Worm (Caenorhabditis elegans): ENCODE measurements around the gene Y76B12C.9.

Y76B12C.9 gene

ce11 chrIV:1997762-1998161 is 39.1 kb downstream of the Y76B12C.9 start:
- no peak for TF ChIP-seq nhr-232 (tag; optimal IDR thresholded peaks at IDR 0.05)
- no peak for TF ChIP-seq ceh-9 (tag; optimal IDR thresholded peaks at IDR 0.05)
- no peak for TF ChIP-seq K02D7.2 (tag; optimal IDR thresholded peaks at IDR 0.05)
- no peak for TF ChIP-seq Y22D7AL.16 (tag; optimal IDR thresholded peaks at IDR 0.05)
- no peak for TF ChIP-seq ceh-30 (tag; optimal IDR thresholded peaks at IDR 0.05)
- TF ChIP-seq pros-1 (tag; optimal IDR thresholded peaks at IDR 0.05): no peak
- no peak for TF ChIP-seq syd-9 (tag; optimal IDR thresholded peaks at IDR 0.05)
- no peak for TF ChIP-seq ets-4 (tag; optimal IDR thresholded peaks at IDR 0.05)

ce11 chrIV:1992789-1993188 is 44.1 kb downstream of the Y76B12C.9 start, which contains the start of gene xpc-1:
Gene xpc-1, plus strand, starts transcription at chrIV:1993089.
- TF ChIP-seq ceh-30 (tag; optimal IDR thresholded peaks at IDR 0.05) (no peak), C08G9.2 (tag; optimal IDR thresholded peaks at IDR 0.05) (no peak), ceh-9 (tag; optimal IDR thresholded peaks at IDR 0.05) (no peak), ceh-24 (tag; optimal IDR thresholded peaks at IDR 0.05) (no peak), ceh-31 (tag; optimal IDR thresholded peaks at IDR 0.05) (no peak), odd-2 (tag; optimal IDR thresholded peaks at IDR 0.05) (no peak)

- no peak for TF ChIP-seq nfya-1 (tag; optimal IDR thresholded peaks at IDR 0.05)
- TF ChIP-seq eyg-1 (tag; optimal IDR thresholded peaks at IDR 0.05): no peak
- no peak for TF ChIP-seq ztf-16 (tag; optimal IDR thresholded peaks at IDR 0.05)
- TF ChIP-seq ceh-24 (tag; optimal IDR thresholded peaks at IDR 0.05): no peak
- TF ChIP-seq tbx-7 (tag; optimal IDR thresholded peaks at IDR 0.05): no peak
- TF ChIP-seq elt-4 (tag; optimal IDR thresholded peaks at IDR 0.05): no peak
- TF ChIP-seq hlh-30 (tag; optimal IDR thresholded peaks at IDR 0.05; ENCODE audit: insufficient read depth): no peak
- TF ChIP-seq fkh-6 (tag; optimal IDR thresholded peaks at IDR 0.05): no peak
- no peak for TF ChIP-seq Y22D7AL.16 (tag; optimal IDR thresholded peaks at IDR 0.05)
- no peak for TF ChIP-seq ceh-19 (GFP tag; optimal IDR thresholded peaks at IDR 0.05)
- TF ChIP-seq zip-5 (tag; optimal IDR thresholded peaks at IDR 0.05): no peak
- no peak for TF ChIP-seq pros-1 (tag; optimal IDR thresholded peaks at IDR 0.05)
- no peak for TF ChIP-seq sdc-2 (tag; optimal IDR thresholded peaks at IDR 0.05)
- no peak for TF ChIP-seq mec-3 (tag; optimal IDR thresholded peaks at IDR 0.05; ENCODE audit: borderline replicate concordance)
- no peak for TF ChIP-seq nhr-232 (tag; optimal IDR thresholded peaks at IDR 0.05)
- TF ChIP-seq rnt-1 (tag; optimal IDR thresholded peaks at IDR 0.05): no peak
- TF ChIP-seq odd-2 (tag; optimal IDR thresholded peaks at IDR 0.05): no peak
- no peak for TF ChIP-seq ets-4 (tag; optimal IDR thresholded peaks at IDR 0.05)
- no peak for TF ChIP-seq C08G9.2 (tag; optimal IDR thresholded peaks at IDR 0.05)
- no peak for TF ChIP-seq pha-2 (tag; optimal IDR thresholded peaks at IDR 0.05)
Observed at ce11 chrIV:1990843-1991339, 46.0 kb downstream of the Y76B12C.9 start.
